3 worm cellular contexts compared by ENCODE assay signal in the genomic region with DNA sequence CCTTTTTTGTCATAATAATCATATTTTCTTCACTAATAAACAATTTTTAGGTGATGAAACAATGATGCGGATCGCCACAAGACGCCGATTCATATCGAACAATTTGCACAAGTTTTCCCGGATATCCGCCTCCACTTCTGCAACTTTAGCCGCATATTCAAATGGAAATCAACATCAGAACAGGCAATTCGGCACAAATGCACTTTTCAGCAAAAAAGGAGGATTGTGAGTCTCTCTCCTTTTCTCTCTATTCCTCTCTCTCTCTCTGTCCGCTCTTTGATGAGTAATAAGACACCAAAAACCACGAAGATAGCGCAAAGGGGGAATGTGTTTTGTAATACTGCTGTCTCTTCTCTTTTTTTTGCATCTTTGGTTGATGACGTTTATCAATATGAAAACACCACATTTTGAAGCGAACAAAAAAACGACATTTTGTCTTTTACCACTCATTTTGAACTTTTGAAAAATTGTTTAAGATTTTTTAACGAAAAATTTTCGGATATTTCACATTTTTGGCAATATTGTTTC.
TF ChIP-seq lines count a peak whose summit lies in the region.

A gene (plus strand): TSS at position 51 of the 528 bp plus-strand sequence.

TF ChIP-seq in whole organism, L1 larva, 84 proteins besides CTCF, POLR2A, EP300 and RAD21 (continued from another document):
- TF ChIP-seq nhr-237 (tag; optimal IDR thresholded peaks at IDR 0.05; lab: Kevin White, UChicago) (no peak), nhr-20 (tag; optimal IDR thresholded peaks at IDR 0.05; lab: Kevin White, UChicago) (no peak), ceh-8 (GFP tag; optimal IDR thresholded peaks at IDR 0.05; lab: Kevin White, UChicago) (no peak)

TF ChIP-seq in whole organism, L2 larva, 48 proteins besides CTCF, POLR2A, EP300 and RAD21 (continued from another document):
- TF ChIP-seq fos-1 (tag; optimal IDR thresholded peaks at IDR 0.05; lab: Kevin White, UChicago) = peak; percentile 84
- TF ChIP-seq nhr-129 (tag; optimal IDR thresholded peaks at IDR 0.05; lab: Kevin White, UChicago) = peak; percentile 29
- peak; percentile 72 for TF ChIP-seq sma-9 (GFP tag; optimal IDR thresholded peaks at IDR 0.05; lab: Kevin White, UChicago)
- TF ChIP-seq sma-9 (tag; optimal IDR thresholded peaks at IDR 0.05; lab: Kevin White, UChicago) = no peak
- TF ChIP-seq R02D3.7 (tag; optimal IDR thresholded peaks at IDR 0.05; lab: Kevin White, UChicago) = no peak
- peak; percentile 46 for TF ChIP-seq C34F6.9 (tag; optimal IDR thresholded peaks at IDR 0.05; lab: Kevin White, UChicago)

TF ChIP-seq in whole organism, L4 larva, 104 proteins besides CTCF, POLR2A, EP300 and RAD21 (continued from another document):
- TF ChIP-seq lsy-2 (tag; optimal IDR thresholded peaks at IDR 0.05; lab: Kevin White, UChicago) (peak in 1 of 2 experiments; percentile 59), mxl-3 (GFP tag; optimal IDR thresholded peaks at IDR 0.05; lab: Kevin White, UChicago) (no peak), daf-16 (GFP tag; optimal IDR thresholded peaks at IDR 0.05; lab: Kevin White, UChicago) (no peak), daf-16 (tag; optimal IDR thresholded peaks at IDR 0.05; lab: Kevin White, UChicago) (peak; percentile 23), ctbp-1 (GFP tag; IDR thresholded peaks at IDR 0.05; lab: Robert Waterston, UW) (0 out of 2 replicates have a peak, but pooled peaks have one; percentile 26), mdl-1 (tag; optimal IDR thresholded peaks at IDR 0.05; lab: Kevin White, UChicago) (peak in 1 of 2 experiments; percentile 40), lir-3 (tag; optimal IDR thresholded peaks at IDR 0.05; lab: Kevin White, UChicago) (no peak), unc-62 (GFP tag; optimal IDR thresholded peaks at IDR 0.05 in 1 of 2; lab: Kevin White, UChicago) (peak in 1 of 2 experiments; percentile 93), unc-62 (tag; optimal IDR thresholded peaks at IDR 0.05; lab: Kevin White, UChicago) (no peak), mep-1 (tag; optimal IDR thresholded peaks at IDR 0.05; lab: Kevin White, UChicago) (peak; percentile 42), aha-1 (tag; lab: Kevin White, UChicago) (peak; percentile 70), egl-27 (tag; optimal IDR thresholded peaks at IDR 0.05; lab: Kevin White, UChicago) (no peak)
